Fruit fly (Drosophila melanogaster) S2 (cell line): ENCODE data around the gene CG32032.

Experiments
- CG8478 ChIP-seq: fragments of >200 bp; optimal IDR thresholded peaks from 2 replicates; lab custom pipeline; 2018
- CTCF ChIP-seq, 2 experiments: fragments of >200 bp; optimal IDR thresholded peaks; 2 replicates each; lab custom pipeline; 2018

Gene CG32032

DNA sequence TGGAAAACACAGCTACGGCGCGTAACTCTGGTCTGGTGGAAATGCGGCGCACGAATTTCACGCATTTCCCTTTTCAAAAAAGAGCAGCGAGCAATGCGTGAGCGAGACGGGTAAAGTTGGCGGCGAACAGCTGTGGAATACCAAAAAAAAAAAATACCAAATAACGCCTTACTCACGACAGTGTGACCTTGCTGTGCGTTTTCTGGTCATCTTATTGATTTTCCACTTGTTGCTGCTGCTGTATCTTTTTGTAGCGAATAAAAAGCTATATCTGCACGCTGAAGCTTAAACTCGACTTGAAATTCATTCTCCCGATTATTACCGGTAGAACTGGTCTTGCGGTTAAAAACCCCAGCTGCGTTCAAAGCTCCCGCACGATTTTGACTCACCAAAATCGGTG is 41.5 kb downstream of the CG32032 start, which contains the start of the genes bol and Dhpr:
Gene bol, minus strand, starts transcription at position 57 of the 400 bp plus-strand sequence.
Gene Dhpr, plus strand, starts transcription at position 212 of the 400 bp plus-strand sequence.
- TF ChIP-seq CTCF (optimal IDR thresholded peaks at IDR 0.05; lab: Kevin White, UChicago) (peak; percentile 28 to 48), CG8478 (lab: Kevin White, UChicago) (no peak)

DNA sequence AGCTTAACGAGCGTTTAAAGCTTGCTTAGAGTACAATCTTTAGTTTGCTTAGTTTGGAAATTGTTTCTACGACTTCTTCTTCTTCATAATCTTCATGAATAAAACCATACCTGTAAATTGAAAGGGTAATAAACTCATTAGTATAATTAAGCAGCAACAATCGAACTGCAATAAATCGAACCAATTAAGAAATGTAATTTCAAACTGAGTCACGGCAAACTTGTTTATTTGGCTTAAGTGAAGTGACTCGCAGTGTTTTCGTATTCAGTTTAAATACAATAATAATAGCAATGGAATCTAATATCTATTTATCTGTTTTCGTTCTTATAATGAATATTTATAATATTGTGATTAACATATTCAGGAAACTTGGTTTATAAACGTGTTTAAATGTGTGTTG is 42.9 kb downstream of the CG32032 start:
- TF ChIP-seq CTCF (optimal IDR thresholded peaks at IDR 0.05; lab: Kevin White, UChicago) (no peak), CG8478 (lab: Kevin White, UChicago) (no peak)

DNA sequence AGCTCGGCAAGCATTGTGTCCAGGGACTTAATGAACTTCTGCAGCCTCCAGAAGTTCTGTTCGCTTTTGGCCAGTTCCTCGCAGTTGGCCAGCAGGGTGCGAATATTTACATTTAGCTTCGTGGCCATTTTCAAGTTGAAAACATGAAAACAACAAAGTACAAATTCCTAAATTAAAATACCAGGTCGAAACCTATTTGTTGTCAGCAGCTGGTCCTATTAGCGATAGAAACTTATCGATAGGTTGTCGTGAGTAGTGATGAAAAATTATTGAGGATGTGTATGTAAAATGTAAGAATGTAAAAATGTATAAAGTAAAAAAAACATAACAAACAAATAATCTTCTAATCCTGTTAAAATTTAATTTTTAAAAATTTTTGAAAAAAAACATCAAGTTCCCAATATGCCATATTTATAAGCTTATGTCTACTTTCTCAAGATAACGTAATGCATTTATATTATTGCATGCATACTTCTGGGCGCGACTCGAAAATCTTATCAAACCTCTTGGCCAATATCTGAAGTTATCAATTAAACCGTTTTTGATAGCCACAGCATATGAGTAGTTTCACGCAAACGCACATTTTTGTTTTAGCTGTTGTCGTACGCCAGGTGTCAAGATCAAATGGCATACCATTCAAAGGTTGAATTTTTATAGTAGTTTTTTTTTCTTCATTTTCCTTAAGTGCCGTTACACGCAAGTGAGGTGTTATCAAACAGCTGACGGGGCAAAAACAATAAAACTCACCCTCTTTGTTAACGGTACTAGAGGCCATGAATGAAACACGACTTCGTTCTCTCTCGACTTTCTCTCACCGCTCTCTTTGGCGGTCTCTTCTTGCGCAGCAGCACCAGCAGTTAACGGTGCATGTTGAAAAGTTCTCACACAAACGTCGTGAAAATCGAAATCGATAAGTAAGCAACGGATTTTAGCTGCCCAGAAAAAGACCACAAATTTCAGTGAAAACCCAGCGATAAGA is 44.4 kb downstream of the CG32032 start, which contains the start of the genes Use1 and nwk:
Gene Use1, minus strand, starts transcription at position 206 of the 979 bp plus-strand sequence.
Gene nwk, plus strand, starts transcription at position 885 of the 979 bp plus-strand sequence.
- TF ChIP-seq CG8478 (lab: Kevin White, UChicago) (no peak), CTCF (optimal IDR thresholded peaks at IDR 0.05; lab: Kevin White, UChicago) (peak in 1 of 2 experiments; percentile 32)

DNA sequence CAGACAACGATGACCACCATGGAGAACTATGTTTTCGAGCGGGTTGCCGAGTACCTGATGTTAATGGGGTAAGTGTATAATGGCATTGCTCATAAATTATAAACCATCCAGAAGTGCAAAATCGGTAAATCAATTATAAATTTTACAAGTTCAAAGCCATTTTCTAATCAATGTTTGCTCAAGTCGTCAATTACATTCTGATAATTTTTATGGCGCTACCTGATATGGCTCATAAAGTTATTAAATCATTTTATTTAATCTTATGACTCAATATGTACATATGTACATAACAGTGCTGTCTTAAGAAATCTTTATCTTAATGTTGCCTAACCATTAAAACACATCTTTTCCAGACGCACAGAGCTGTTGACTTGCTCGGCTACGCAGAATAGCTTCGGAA is 46.7 kb downstream of the CG32032 start:
- no peak for TF ChIP-seq CG8478 (lab: Kevin White, UChicago)
- no peak for TF ChIP-seq CTCF (optimal IDR thresholded peaks at IDR 0.05; lab: Kevin White, UChicago)

DNA sequence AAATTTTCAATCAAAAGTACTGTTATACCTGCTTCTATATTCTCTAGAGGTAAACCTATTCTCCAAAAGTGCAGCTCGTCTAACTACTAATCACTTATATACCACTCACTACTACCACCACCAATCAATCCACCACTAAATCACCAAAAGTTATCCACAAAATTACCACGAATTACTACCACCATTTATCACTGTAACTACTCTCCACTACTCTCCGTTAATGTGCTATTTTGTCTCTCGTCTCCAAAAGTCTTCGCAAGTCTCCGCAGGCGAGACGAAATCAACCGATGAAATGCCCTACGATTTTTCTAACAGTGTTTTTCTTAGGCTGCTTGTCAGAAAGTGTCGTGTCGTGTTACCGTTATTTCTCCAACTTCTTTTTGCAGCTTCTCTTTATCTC is 49.1 kb downstream of the CG32032 start:
- TF ChIP-seq CG8478 (lab: Kevin White, UChicago) (no peak), CTCF (optimal IDR thresholded peaks at IDR 0.05; lab: Kevin White, UChicago) (no peak)
